Worm (Caenorhabditis elegans) whole organism, young adult: ENCODE results near the gene acs-15.

Experiments
- B0019.2 ChIP-seq: fragments of 200-800 bp; sonication (Bioruptor generic); conservative IDR thresholded peaks from 2 replicates; pipeline ENCODE4 v1.3.6; 2022; ENCODE audit warnings: missing genetic modification reagents, missing genetic modification characterization, missing compliant biosample characterization
- B0261.1 ChIP-seq: sonication (generic microtip); optimal IDR thresholded peaks from 2 replicates; lab custom pipeline; 2016; ENCODE audit warnings: mild to moderate bottlenecking, missing genetic modification characterization, moderate library complexity, missing compliant biosample characterization
- D2030.7 ChIP-seq: fragments of 200-800 bp; sonication (Bioruptor generic); IDR thresholded peaks from 2 replicates; pipeline ENCODE4 v1.3.6; 2022; ENCODE audit warnings: missing genetic modification reagents, missing genetic modification characterization, missing compliant biosample characterization
- T26A5.8 ChIP-seq: sonication (generic microtip); optimal IDR thresholded peaks from 2 replicates; lab custom pipeline; 2016; ENCODE audit warnings: missing genetic modification characterization, missing compliant biosample characterization
- Y53G8AR.9 ChIP-seq: fragments of 200-800 bp; sonication (Bioruptor generic); conservative IDR thresholded peaks from 2 replicates; pipeline ENCODE4 v1.3.6; 2022; ENCODE audit warnings: missing genetic modification reagents, missing genetic modification characterization, missing compliant biosample characterization
- Y67H2A.10 ChIP-seq: fragments of 200-800 bp; sonication (Bioruptor generic); conservative IDR thresholded peaks from 2 replicates; pipeline ENCODE4 v1.3.6; 2022; ENCODE audit warnings: missing genetic modification reagents, missing genetic modification characterization, missing compliant biosample characterization
- Y79H2A.3 ChIP-seq: fragments of 200-800 bp; sonication (Bioruptor generic); conservative IDR thresholded peaks from 2 replicates; pipeline ENCODE4 v1.3.6; 2022; ENCODE audit warnings: missing genetic modification reagents, missing genetic modification characterization, missing compliant biosample characterization
- aptf-3 ChIP-seq: fragments of 200-800 bp; sonication (Bioruptor generic); IDR thresholded peaks from 2 replicates; pipeline ENCODE4 v1.3.6; 2022; ENCODE audit warnings: missing genetic modification characterization, missing compliant biosample characterization
- attf-5 ChIP-seq: fragments of 200-800 bp; sonication (Bioruptor generic); optimal IDR thresholded peaks from 2 replicates; lab custom pipeline; 2018; ENCODE audit warnings: mild to moderate bottlenecking, missing genetic modification characterization, missing compliant biosample characterization
- ccch-3 ChIP-seq: fragments of 200-800 bp; sonication (Bioruptor generic); optimal IDR thresholded peaks from 2 replicates; lab custom pipeline; 2018; ENCODE audit warnings: mild to moderate bottlenecking, missing genetic modification characterization, missing compliant biosample characterization
- efl-1 ChIP-seq: fragments of 150-350 bp; optimal IDR thresholded peaks from 2 replicates; lab custom pipeline; 2014; ENCODE audit warnings: missing biosample characterization, missing genetic modification reagents, missing genetic modification characterization
- let-607 ChIP-seq, 2 experiments: fragments of 200-800 bp in 1 of 2; sonication (Bioruptor generic) in 1 of 2; sonication (generic microtip) in 1 of 2; optimal IDR thresholded peaks; 2 replicates each; lab custom pipeline; 2016 to 2018; ENCODE audit warnings: mild to moderate bottlenecking in 2 of 2, missing compliant biosample characterization in 2 of 2, missing genetic modification characterization in 2 of 2, moderate library complexity in 2 of 2, missing genotype in 1 of 2
- sea-2 ChIP-seq: fragments of 200-800 bp; sonication (Bioruptor generic); IDR thresholded peaks from 2 replicates; pipeline ENCODE4 v1.3.6; 2022; ENCODE audit warnings: missing genetic modification characterization, missing compliant biosample characterization
- snpc-4 ChIP-seq, 5 experiments: fragments of 150-350 bp in 1 of 5; sonication (generic microtip) in 4 of 5; optimal IDR thresholded peaks; 2 replicates each; lab custom pipeline; 2014 to 2018; ENCODE audit warnings: missing genetic modification characterization in 5 of 5, missing biosample characterization in 3 of 5, antibody characterized with exemption in 2 of 5, mild to moderate bottlenecking in 2 of 5, missing compliant biosample characterization in 2 of 5, missing genotype in 2 of 5, moderate library complexity in 2 of 5, missing genetic modification reagents in 1 of 5

DNA sequence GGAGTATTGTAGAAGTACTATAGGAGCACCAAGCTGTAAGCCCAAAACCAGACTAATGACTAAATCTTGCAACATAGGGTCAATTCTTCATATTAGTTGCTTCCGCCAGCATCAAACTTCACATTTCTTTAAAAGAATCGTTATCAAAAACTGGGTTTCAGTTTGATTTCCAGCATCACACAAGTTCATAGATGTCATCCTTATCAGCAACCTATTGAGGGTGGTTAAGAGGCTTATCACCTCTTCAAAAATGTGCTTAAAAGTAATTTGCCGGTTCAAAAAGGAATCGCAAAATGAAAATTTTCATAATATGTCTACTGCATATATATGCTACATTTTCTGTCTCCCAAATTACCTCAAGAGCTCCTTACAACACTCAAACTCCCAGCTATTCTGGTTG is 11.0 kb downstream of the acs-15 start, which contains the start of gene clec-43:
- no peak for TF ChIP-seq D2030.7
- no peak for TF ChIP-seq Y79H2A.3
- TF ChIP-seq B0261.1 (tag; lab: Kevin White, UChicago): no peak
- TF ChIP-seq snpc-4 (GFP tag; optimal IDR thresholded peaks at IDR 0.05; lab: Kevin White, UChicago): no peak
- TF ChIP-seq snpc-4 (tag; optimal IDR thresholded peaks at IDR 0.05; lab: Kevin White, UChicago): no peak
- no peak for TF ChIP-seq sea-2 (GFP tag; lab: Robert Waterston, UW)
- no peak for TF ChIP-seq let-607 (tag; optimal IDR thresholded peaks at IDR 0.05; lab: Kevin White, UChicago)
- TF ChIP-seq aptf-3: no peak
- TF ChIP-seq Y53G8AR.9 (GFP tag; lab: Robert Waterston, UW): no peak
- no peak for TF ChIP-seq ccch-3 (GFP tag; lab: Kevin White, UChicago)
- no peak for TF ChIP-seq Y67H2A.10 (GFP tag; lab: Robert Waterston, UW)
- no peak for TF ChIP-seq B0019.2 (GFP tag; lab: Robert Waterston, UW)
- no peak for TF ChIP-seq attf-5 (GFP tag; lab: Kevin White, UChicago)
- no peak for TF ChIP-seq efl-1 (GFP tag; lab: Kevin White, UChicago)
- TF ChIP-seq T26A5.8: no peak
